Worm (Caenorhabditis elegans): ENCODE data around the gene ppm-2.

The ppm-2 gene

ce11 chrIII:4693281-4693680 is 43.0 kb downstream of the ppm-2 start, which contains the start of gene nifk-1 (continued):
- TF ChIP-seq atf-7 (tag; optimal IDR thresholded peaks at IDR 0.05): no peak
- TF ChIP-seq B0336.3 (GFP tag; IDR thresholded peaks at IDR 0.05): 0 out of 2 replicates have a peak, but pooled peaks have one; percentile 28
- TF ChIP-seq tbp1 (GFP tag; optimal IDR thresholded peaks at IDR 0.05): peak; percentile 46
- TF ChIP-seq akir-1 (GFP tag; optimal IDR thresholded peaks at IDR 0.05): no peak
- TF ChIP-seq xnd-1 (tag; optimal IDR thresholded peaks at IDR 0.05): no peak
- peak; percentile 3 for TF ChIP-seq tlf-1 (GFP tag; optimal IDR thresholded peaks at IDR 0.05)
- no peak for TF ChIP-seq somi-1 (GFP tag; optimal IDR thresholded peaks at IDR 0.05)
- no peak for TF ChIP-seq K11D2.4 (GFP tag; IDR thresholded peaks at IDR 0.05)
- no peak for TF ChIP-seq ztf-3 (GFP tag; optimal IDR thresholded peaks at IDR 0.05)
- TF ChIP-seq ztf-22 (GFP tag; optimal IDR thresholded peaks at IDR 0.05): no peak
- TF ChIP-seq snpc-3.4 (tag; optimal IDR thresholded peaks at IDR 0.05): peak; percentile 23
- no peak for TF ChIP-seq T26A5.8 (tag; optimal IDR thresholded peaks at IDR 0.05)
- no peak for TF ChIP-seq Y53G8AR.9 (GFP tag; conservative IDR thresholded peaks at IDR 0.05)
- no peak for TF ChIP-seq snpc-4 (GFP tag; optimal IDR thresholded peaks at IDR 0.05)
- peak in 3 of 4 experiments; percentile 28 to 69 (median 68) for TF ChIP-seq snpc-4 (tag; optimal IDR thresholded peaks at IDR 0.05)
- no peak for TF ChIP-seq hlh-12 (tag; optimal IDR thresholded peaks at IDR 0.05)
- TF ChIP-seq madf-6 (GFP tag; IDR thresholded peaks at IDR 0.05): peak; percentile 65
- TF ChIP-seq rec-8 (tag; optimal IDR thresholded peaks at IDR 0.05): no peak
- no peak; the same call in 1 of the 2 replicates for TF ChIP-seq hmg-1.2 (GFP tag; IDR thresholded peaks at IDR 0.05)
- TF ChIP-seq ets-4 (GFP tag; optimal IDR thresholded peaks at IDR 0.05): no peak
- no peak for TF ChIP-seq Y95B8A.8 (GFP tag; IDR thresholded peaks at IDR 0.05)
- no peak for TF ChIP-seq T07F8.4 (tag; optimal IDR thresholded peaks at IDR 0.05)
- no peak for TF ChIP-seq tbx-9 (tag; optimal IDR thresholded peaks at IDR 0.05; ENCODE audit: borderline replicate concordance)
- no peak for TF ChIP-seq egrh-3 (GFP tag; IDR thresholded peaks at IDR 0.05)
- TF ChIP-seq B0035.1 (tag; optimal IDR thresholded peaks at IDR 0.05): no peak
- no peak for TF ChIP-seq aptf-2 (GFP tag; conservative IDR thresholded peaks at IDR 0.05)
- TF ChIP-seq madf-3 (GFP tag; IDR thresholded peaks at IDR 0.05): 0 out of 2 replicates have a peak, but pooled peaks have one; percentile 14
- TF ChIP-seq C17E4.6 (GFP tag; IDR thresholded peaks at IDR 0.05): no peak
- peak; percentile 56 for TF ChIP-seq efl-1 (GFP tag; optimal IDR thresholded peaks at IDR 0.05)
- no peak for TF ChIP-seq mxl-1 (tag; optimal IDR thresholded peaks at IDR 0.05)
- no peak for TF ChIP-seq sdz-38 (tag; optimal IDR thresholded peaks at IDR 0.05)
- TF ChIP-seq pha-4 (tag; optimal IDR thresholded peaks at IDR 0.05): no peak
- no peak for TF ChIP-seq ceh-58 (GFP tag; IDR thresholded peaks at IDR 0.05)
- no peak for TF ChIP-seq Y56A3A.18 (GFP tag; IDR thresholded peaks at IDR 0.05)
- no peak for TF ChIP-seq hlh-26 (GFP tag; conservative IDR thresholded peaks at IDR 0.05)
- TF ChIP-seq ztf-26 (tag; optimal IDR thresholded peaks at IDR 0.05): no peak
- no peak for TF ChIP-seq attf-3 (GFP tag; conservative IDR thresholded peaks at IDR 0.05)
- TF ChIP-seq Y67H2A.10 (GFP tag; conservative IDR thresholded peaks at IDR 0.05): no peak
- TF ChIP-seq lin-40 (tag; optimal IDR thresholded peaks at IDR 0.05): peak; percentile 55
- no peak for TF ChIP-seq bed-1 (GFP tag; IDR thresholded peaks at IDR 0.05)
- no peak for TF ChIP-seq sptf-2 (GFP tag; optimal IDR thresholded peaks at IDR 0.05)
- no peak for TF ChIP-seq ceh-91 (GFP tag; IDR thresholded peaks at IDR 0.05)
- TF ChIP-seq him-1 (tag; optimal IDR thresholded peaks at IDR 0.05): no peak
- no peak for TF ChIP-seq attf-6 (GFP tag; IDR thresholded peaks at IDR 0.05)
- TF ChIP-seq lsl-1 (GFP tag; optimal IDR thresholded peaks at IDR 0.05): peak; percentile 66
- TF ChIP-seq ZK185.1 (tag; optimal IDR thresholded peaks at IDR 0.05; ENCODE audit: poor library complexity, severe bottlenecking): peak; percentile 7
- no peak for TF ChIP-seq cebp-1 (GFP tag; IDR thresholded peaks at IDR 0.05)
- peak; percentile 58 for TF ChIP-seq cebp-1 (tag; optimal IDR thresholded peaks at IDR 0.05)
- TF ChIP-seq zfh-2 (GFP tag; conservative IDR thresholded peaks at IDR 0.05): no peak
- TF ChIP-seq ceh-40 (GFP tag; IDR thresholded peaks at IDR 0.05): no peak
